Worm (Caenorhabditis elegans): ENCODE measurements around the gene pqn-8.

DNA sequence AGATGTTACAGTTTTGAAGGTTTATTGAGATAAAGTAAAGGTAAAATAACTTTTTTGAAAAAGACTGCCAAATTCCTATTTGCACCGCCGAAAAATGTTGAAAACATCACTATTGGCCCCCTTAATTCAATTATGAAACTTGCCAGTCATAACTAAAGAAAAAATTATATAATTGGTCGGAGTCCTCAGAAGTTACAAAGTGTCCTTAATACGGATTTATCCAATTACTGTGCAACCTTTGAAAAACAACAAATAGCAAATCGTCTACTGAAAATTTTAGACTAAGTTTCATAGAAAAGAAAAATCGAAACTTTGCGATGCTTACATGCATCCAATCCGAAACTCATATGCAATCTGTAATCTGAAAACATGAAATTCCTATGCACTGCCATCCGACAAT, 13.2 kb downstream of the pqn-8 start:
- no peak for TF ChIP-seq rnt-1 (tag; optimal IDR thresholded peaks at IDR 0.05)
- TF ChIP-seq ama-1 (optimal IDR thresholded peaks at IDR 0.05), result no peak
